Fruit fly (Drosophila melanogaster) whole organism, embryonic: ENCODE data around the gene sdt.
A peak's percentile ranks its signal among the peaks of the same experiment; 100 is the strongest.

Experiments
- Adf1 ChIP-seq: fragments of 200-800 bp; sonication (Bioruptor generic); IDR thresholded peaks from 2 replicates; pipeline ENCODE4 v1.3.6; 2022; ENCODE audit warnings: missing biosample characterization, missing genetic modification characterization
- Atf6 ChIP-seq: fragments of 200-800 bp; sonication (Bioruptor generic); IDR thresholded peaks from 2 replicates; pipeline ENCODE4 v1.3.6; 2022; ENCODE audit warnings: missing biosample characterization, missing genetic modification characterization
- Bgb ChIP-seq: fragments of 200-800 bp; sonication (Bioruptor generic); IDR thresholded peaks from 2 replicates; pipeline ENCODE4 v1.3.6; 2022; ENCODE audit warnings: missing biosample characterization, missing genetic modification characterization; ENCODE audit not compliant: partially characterized antibody
- CG10654 ChIP-seq: fragments of 200-800 bp; sonication (Bioruptor generic); optimal IDR thresholded peaks from 2 replicates; lab custom pipeline; 2016; ENCODE audit warnings: missing biosample characterization, missing genetic modification characterization
- CG11456 ChIP-seq: fragments of 200-800 bp; sonication (Bioruptor generic); IDR thresholded peaks from 3 replicates; pipeline ENCODE4 v1.3.6; 2022; ENCODE audit warnings: missing biosample characterization, missing genetic modification characterization
- CG11723 ChIP-seq: fragments of 200-800 bp; sonication (Bioruptor generic); optimal IDR thresholded peaks from 2 replicates; lab custom pipeline; 2017; ENCODE audit warnings: missing biosample characterization, mild to moderate bottlenecking, missing genetic modification characterization
- CG12299 ChIP-seq: fragments of 200-800 bp; sonication (Bioruptor generic); optimal IDR thresholded peaks from 2 replicates; lab custom pipeline; 2018; ENCODE audit warnings: missing biosample characterization, mild to moderate bottlenecking, missing genetic modification characterization
- CG12769 ChIP-seq: fragments of 200-800 bp; sonication (Bioruptor generic); optimal IDR thresholded peaks from 2 replicates; lab custom pipeline; 2019; ENCODE audit warnings: missing biosample characterization, mild to moderate bottlenecking, missing genetic modification characterization, moderate library complexity
- CG15073 ChIP-seq: fragments of 200-800 bp; sonication (Bioruptor generic); optimal IDR thresholded peaks from 2 replicates; lab custom pipeline; 2016; ENCODE audit warnings: missing biosample characterization, missing genetic modification characterization
- CG15269 ChIP-seq: fragments of 200-800 bp; sonication (Bioruptor generic); optimal IDR thresholded peaks from 2 replicates; lab custom pipeline; 2018; ENCODE audit warnings: missing biosample characterization, mild to moderate bottlenecking, missing genetic modification characterization, moderate library complexity
- CG16813 ChIP-seq: fragments of 200-800 bp; sonication (Bioruptor generic); IDR thresholded peaks from 3 replicates; pipeline ENCODE4 v1.3.6; 2022; ENCODE audit warnings: missing biosample characterization, missing genetic modification characterization; ENCODE audit not compliant: partially characterized antibody
- CG1792 ChIP-seq: fragments of 200-800 bp; sonication (Bioruptor generic); optimal IDR thresholded peaks from 2 replicates; lab custom pipeline; 2016; ENCODE audit warnings: missing biosample characterization, missing genetic modification characterization
- CG2202 ChIP-seq: fragments of 200-800 bp; sonication (Bioruptor generic); optimal IDR thresholded peaks from 2 replicates; lab custom pipeline; 2018; ENCODE audit warnings: missing biosample characterization, mild to moderate bottlenecking, missing genetic modification characterization
- CG2875 ChIP-seq: fragments of 200-800 bp; sonication (Bioruptor generic); optimal IDR thresholded peaks from 2 replicates; lab custom pipeline; 2017; ENCODE audit warnings: missing biosample characterization, mild to moderate bottlenecking, missing genetic modification characterization, missing genetic modification reagents
- CG32532 ChIP-seq: fragments of 200-800 bp; sonication (Bioruptor generic); IDR thresholded peaks from 2 replicates; pipeline ENCODE4 v1.3.6; 2022; ENCODE audit warnings: missing biosample characterization, missing genetic modification characterization
- CG32767 ChIP-seq: fragments of 200-800 bp; sonication (Bioruptor generic); IDR thresholded peaks from 2 replicates; pipeline ENCODE4 v1.3.6; 2022; ENCODE audit warnings: missing biosample characterization, missing genetic modification characterization
- CG3847 ChIP-seq: fragments of 200-800 bp; sonication (Bioruptor generic); IDR thresholded peaks from 2 replicates; pipeline ENCODE4 v1.3.6; 2022; ENCODE audit warnings: missing biosample characterization, missing genetic modification characterization
- Dbx ChIP-seq: fragments of 200-800 bp; sonication (Bioruptor generic); IDR thresholded peaks from 3 replicates; pipeline ENCODE4 v1.3.6; 2022; ENCODE audit warnings: missing biosample characterization, missing genetic modification characterization
- Deaf1 ChIP-seq: fragments of 200-800 bp; optimal IDR thresholded peaks from 3 replicates; lab custom pipeline; 2019; ENCODE audit warnings: missing biosample characterization, mild to moderate bottlenecking, missing genetic modification characterization, moderate library complexity
- Dip3 ChIP-seq: fragments of 200-800 bp; sonication (Bioruptor generic); optimal IDR thresholded peaks from 3 replicates; lab custom pipeline; 2016; ENCODE audit warnings: missing biosample characterization, missing genetic modification characterization
- Drgx ChIP-seq: fragments of 200-800 bp; sonication (Bioruptor generic); IDR thresholded peaks from 2 replicates; pipeline ENCODE4 v1.3.6; 2022; ENCODE audit warnings: missing biosample characterization, missing genetic modification characterization
- Eip74EF ChIP-seq, 2 experiments: fragments of 200-800 bp in 1 of 2; fragments of >200 bp in 1 of 2; sonication (Bioruptor generic) in 1 of 2; optimal IDR thresholded peaks; 2 replicates each; lab custom pipeline; 2017 to 2019; ENCODE audit warnings: missing biosample characterization in 2 of 2, missing genetic modification characterization in 2 of 2, mild to moderate bottlenecking in 1 of 2, moderate library complexity in 1 of 2
- HLH54F ChIP-seq: fragments of 200-800 bp; sonication (Bioruptor generic); optimal IDR thresholded peaks from 3 replicates; lab custom pipeline; 2016; ENCODE audit warnings: missing biosample characterization, missing genetic modification characterization
- Hr39 ChIP-seq: fragments of >200 bp; optimal IDR thresholded peaks from 2 replicates; lab custom pipeline; 2017
- NC2α ChIP-seq: fragments of 200-800 bp; sonication (Bioruptor generic); optimal IDR thresholded peaks from 2 replicates; lab custom pipeline; 2016; ENCODE audit warnings: missing biosample characterization, missing genetic modification characterization
- Optix ChIP-seq: fragments of 200-800 bp; sonication (Bioruptor generic); IDR thresholded peaks from 3 replicates; pipeline ENCODE4 v1.3.6; 2022; ENCODE audit warnings: missing biosample characterization, missing genetic modification characterization
- Poxn ChIP-seq: fragments of 200-800 bp; sonication (Bioruptor generic); IDR thresholded peaks from 2 replicates; pipeline ENCODE4 v1.3.6; 2022; ENCODE audit warnings: missing biosample characterization, missing genetic modification characterization
- Ravus ChIP-seq: fragments of 200-800 bp; sonication (Bioruptor generic); IDR thresholded peaks from 2 replicates; pipeline ENCODE4 v1.3.6; 2022; ENCODE audit warnings: missing biosample characterization, missing genetic modification characterization
- abd-A ChIP-seq: fragments of 200-800 bp; sonication (Bioruptor generic); optimal IDR thresholded peaks from 3 replicates; lab custom pipeline; 2019; ENCODE audit warnings: missing biosample characterization, mild to moderate bottlenecking, missing genetic modification characterization, moderate library complexity
- ato ChIP-seq: fragments of 200-800 bp; sonication (Bioruptor generic); IDR thresholded peaks from 2 replicates; pipeline ENCODE4 v1.3.6; 2022; ENCODE audit warnings: missing biosample characterization, missing genetic modification characterization; ENCODE audit not compliant: partially characterized antibody
- bigmax ChIP-seq: fragments of 200-800 bp; sonication (Bioruptor generic); optimal IDR thresholded peaks from 2 replicates; lab custom pipeline; 2018; ENCODE audit warnings: missing biosample characterization, mild to moderate bottlenecking, missing genetic modification characterization
- cg ChIP-seq: fragments of 200-800 bp; sonication (Bioruptor generic); optimal IDR thresholded peaks from 3 replicates; lab custom pipeline; 2019; ENCODE audit warnings: missing biosample characterization, mild to moderate bottlenecking, missing genetic modification characterization, moderate library complexity
- ci ChIP-seq: fragments of 200-800 bp; sonication (Bioruptor generic); IDR thresholded peaks from 3 replicates; pipeline ENCODE4 v1.3.6; 2022; ENCODE audit warnings: missing biosample characterization, missing genetic modification characterization
- dati ChIP-seq: fragments of 200-800 bp; sonication (Bioruptor generic); IDR thresholded peaks from 2 replicates; pipeline ENCODE4 v1.3.6; 2022; ENCODE audit warnings: missing biosample characterization, missing genetic modification characterization
- fd64A ChIP-seq: fragments of 200-800 bp; sonication (Bioruptor generic); optimal IDR thresholded peaks from 3 replicates; lab custom pipeline; 2018; ENCODE audit warnings: missing biosample characterization, mild to moderate bottlenecking, missing genetic modification characterization
- her ChIP-seq: fragments of 200-800 bp; sonication (Bioruptor generic); optimal IDR thresholded peaks from 2 replicates; lab custom pipeline; 2016; ENCODE audit warnings: missing biosample characterization, missing genetic modification characterization
- jigr1 ChIP-seq: fragments of 200-800 bp; sonication (Bioruptor generic); IDR thresholded peaks from 3 replicates; pipeline ENCODE4 v1.3.6; 2022; ENCODE audit warnings: missing biosample characterization, missing genetic modification characterization
- maf-S ChIP-seq: fragments of 200-800 bp; sonication (Bioruptor generic); optimal IDR thresholded peaks from 2 replicates; lab custom pipeline; 2016; ENCODE audit warnings: missing biosample characterization, missing genetic modification characterization
- nmo ChIP-seq: fragments of 200-800 bp; sonication (Bioruptor generic); optimal IDR thresholded peaks from 2 replicates; lab custom pipeline; 2018; ENCODE audit warnings: missing biosample characterization, mild to moderate bottlenecking, missing genetic modification characterization, moderate library complexity
- org-1 ChIP-seq: fragments of 200-800 bp; sonication (Bioruptor generic); optimal IDR thresholded peaks from 2 replicates; lab custom pipeline; 2017; ENCODE audit warnings: missing biosample characterization, missing genetic modification characterization
- otp ChIP-seq: fragments of 200-800 bp; sonication (Bioruptor generic); IDR thresholded peaks from 3 replicates; pipeline ENCODE4, ENCODE4 v1.3.6; 2022; ENCODE audit warnings: missing biosample characterization, missing genetic modification characterization
- pzg ChIP-seq: fragments of 200-800 bp; sonication (Bioruptor generic); optimal IDR thresholded peaks from 3 replicates; lab custom pipeline; 2018; ENCODE audit warnings: missing biosample characterization, mild to moderate bottlenecking, missing genetic modification characterization, moderate library complexity
- sc ChIP-seq, 3 experiments: fragments of >200 bp in 2 of 3; fragments of 200-800 bp in 1 of 3; sonication (Bioruptor generic) in 1 of 3; optimal IDR thresholded peaks; 2 replicates in 2 of 3; 3 replicates in 1 of 3; lab custom pipeline; 2017; ENCODE audit warnings: mild to moderate bottlenecking in 1 of 3, missing biosample characterization in 1 of 3, missing genetic modification characterization in 1 of 3, missing genetic modification reagents in 1 of 3
- sd ChIP-seq: fragments of 200-800 bp; sonication (Bioruptor generic); optimal IDR thresholded peaks from 3 replicates; lab custom pipeline; 2018; ENCODE audit warnings: missing biosample characterization, mild to moderate bottlenecking, missing genetic modification characterization, moderate library complexity
- sens ChIP-seq: fragments of 200-800 bp; sonication (Bioruptor generic); peaks from one replicate; lab custom pipeline; 2016; ENCODE audit warnings: missing biosample characterization, missing genetic modification characterization
- shn ChIP-seq: fragments of 200-800 bp; sonication (Bioruptor generic); optimal IDR thresholded peaks from 3 replicates; lab custom pipeline; 2016; ENCODE audit warnings: missing biosample characterization, missing genetic modification characterization
- sisA ChIP-seq: fragments of 200-800 bp; sonication (Bioruptor generic); IDR thresholded peaks from 2 replicates; pipeline ENCODE4 v1.3.6; 2022; ENCODE audit warnings: missing biosample characterization, missing genetic modification characterization
- sob ChIP-seq: fragments of 200-800 bp; sonication (Bioruptor generic); IDR thresholded peaks from 2 replicates; pipeline ENCODE4 v1.3.6; 2022; ENCODE audit warnings: missing biosample characterization, missing genetic modification characterization
- sqz ChIP-seq: fragments of 200-800 bp; sonication (Bioruptor generic); optimal IDR thresholded peaks from 3 replicates; lab custom pipeline; 2018; ENCODE audit warnings: missing biosample characterization, mild to moderate bottlenecking, missing genetic modification characterization
- zen2 ChIP-seq: fragments of 200-800 bp; sonication (Bioruptor generic); IDR thresholded peaks from 3 replicates; pipeline ENCODE4 v1.3.6; 2022; ENCODE audit warnings: missing biosample characterization, missing genetic modification characterization; ENCODE audit not compliant: partially characterized antibody

Gene sdt

dm6 chrX:8177742-8178141, 607 bp upstream of the sdt start (continued):
- TF ChIP-seq pzg (GFP tag; lab: Kevin White, UChicago) (peak; percentile 4), ci (peak; percentile 52; the same call in 2 of the 3 replicates), CG32532 (GFP tag; lab: Robert Waterston, UW) (peak; percentile 20; the same call in 1 of the 2 replicates), Deaf1 (tag; lab: Kevin White, UChicago) (peak; percentile 79), sd (tag; lab: Kevin White, UChicago) (no peak), Adf1 (peak; percentile 77), Optix (0 out of 3 replicates have a peak, but pooled peaks have one; percentile 20), CG15073 (GFP tag; lab: Kevin White, UChicago) (no peak), CG32767 (GFP tag; lab: Robert Waterston, UW) (peak; percentile 41; the same call in 1 of the 2 replicates), sens (GFP tag; lab: Kevin White, UChicago) (peak; percentile 7), Drgx (GFP tag; lab: Robert Waterston, UW) (0 out of 2 replicates have a peak, but pooled peaks have one; percentile 16), maf-S (no peak), Bgb (peak; percentile 38; the same call in 1 of the 2 replicates), sob (GFP tag; lab: Robert Waterston, UW) (0 out of 2 replicates have a peak, but pooled peaks have one; percentile 30)

- TF ChIP-seq jigr1 (GFP tag; lab: Robert Waterston, UW): no peak
- TF ChIP-seq cg (GFP tag; lab: Kevin White, UChicago): peak; percentile 22
- no peak for TF ChIP-seq ato (GFP tag; lab: Robert Waterston, UW)
- TF ChIP-seq CG12769: no peak
- TF ChIP-seq Dbx (GFP tag; lab: Robert Waterston, UW): no peak
- no peak for TF ChIP-seq sc (optimal IDR thresholded peaks at IDR 0.05; lab: Kevin White, UChicago)
- TF ChIP-seq sc (GFP tag; optimal IDR thresholded peaks at IDR 0.05; lab: Kevin White, UChicago): no peak
- TF ChIP-seq CG10654 (GFP tag; lab: Kevin White, UChicago): no peak
- TF ChIP-seq CG11723: no peak
- no peak for TF ChIP-seq fd64A
- no peak for TF ChIP-seq shn (GFP tag; lab: Kevin White, UChicago)
- no peak for TF ChIP-seq CG16813 (GFP tag; lab: Robert Waterston, UW)
- no peak for TF ChIP-seq CG12299 (tag; lab: Kevin White, UChicago)
- no peak for TF ChIP-seq CG3847 (GFP tag; lab: Robert Waterston, UW)
- TF ChIP-seq CG15269 (tag; lab: Kevin White, UChicago): no peak
- TF ChIP-seq CG11456 (GFP tag; lab: Robert Waterston, UW): no peak
- no peak for TF ChIP-seq Ravus (GFP tag; lab: Robert Waterston, UW)
- TF ChIP-seq sqz (GFP tag; lab: Kevin White, UChicago): peak; percentile 36
- TF ChIP-seq Eip74EF (GFP tag; optimal IDR thresholded peaks at IDR 0.05; lab: Kevin White, UChicago): no peak
- no peak for TF ChIP-seq HLH54F (GFP tag; lab: Kevin White, UChicago)
- TF ChIP-seq Hr39 (lab: Kevin White, UChicago): peak; percentile 94
- no peak for TF ChIP-seq NC2α (GFP tag; lab: Kevin White, UChicago)
- TF ChIP-seq her (GFP tag; lab: Kevin White, UChicago): no peak
- no peak for TF ChIP-seq Atf6 (GFP tag; lab: Robert Waterston, UW)
- TF ChIP-seq CG2202 (tag; lab: Kevin White, UChicago): no peak
Measured at dm6 chrX:8178989-8179388, 640 bp downstream of the sdt start.

- TF ChIP-seq CG1792 (GFP tag; lab: Kevin White, UChicago) (no peak), cg (GFP tag; lab: Kevin White, UChicago) (peak; percentile 29), Poxn (GFP tag; lab: Robert Waterston, UW) (no peak), Adf1 (peak; percentile 93), dati (GFP tag; lab: Robert Waterston, UW) (no peak), otp (GFP tag; lab: Robert Waterston, UW) (no peak), org-1 (GFP tag; lab: Kevin White, UChicago) (no peak), CG2875 (GFP tag; lab: Kevin White, UChicago) (no peak), Dip3 (GFP tag; lab: Kevin White, UChicago) (no peak), abd-A (peak; percentile 46), zen2 (GFP tag; lab: Robert Waterston, UW) (no peak), sisA (GFP tag; lab: Robert Waterston, UW) (no peak), bigmax (GFP tag; lab: Kevin White, UChicago) (peak; percentile 83), Deaf1 (tag; lab: Kevin White, UChicago) (peak; percentile 33), nmo (GFP tag; lab: Kevin White, UChicago) (no peak)
Measured at dm6 chrX:8179858-8180257, 1.5 kb downstream of the sdt start.
